Worm (Caenorhabditis elegans) whole organism, late embryonic: Measurements from ENCODE around the gene nspf-2.
"Not testable (repeated sequence)": the region's sequence is repeated elsewhere in the genome, so short reads cannot be mapped to it uniquely, and the experiment has no call there.

Source experiments
- F13H6.1 ChIP-seq: sonication (generic microtip); optimal IDR thresholded peaks from 2 replicates; lab custom pipeline; 2016; ENCODE audit warnings: missing genetic modification characterization, missing compliant biosample characterization
- K09A11.1 ChIP-seq: sonication (generic microtip); optimal IDR thresholded peaks from 2 replicates; lab custom pipeline; 2017; ENCODE audit warnings: antibody characterized with exemption, mild to moderate bottlenecking, missing genetic modification characterization, missing compliant biosample characterization; ENCODE audit not compliant: insufficient read depth
- ama-1 ChIP-seq: fragments of 150-350 bp; optimal IDR thresholded peaks from 2 replicates; lab custom pipeline; 2014
- ceh-2 ChIP-seq: sonication (generic microtip); optimal IDR thresholded peaks from 2 replicates; lab custom pipeline; 2016; ENCODE audit warnings: missing genotype, missing genetic modification characterization, missing compliant biosample characterization
- ceh-30 ChIP-seq: fragments of 150-350 bp; optimal IDR thresholded peaks from 2 replicates; lab custom pipeline; 2014; ENCODE audit warnings: missing biosample characterization, missing genetic modification characterization
- ceh-9 ChIP-seq: sonication (generic microtip); optimal IDR thresholded peaks from 2 replicates; lab custom pipeline; 2016; ENCODE audit warnings: mild to moderate bottlenecking, missing genetic modification characterization, inconsistent platforms, missing compliant biosample characterization
- che-1 ChIP-seq: sonication (generic microtip); optimal IDR thresholded peaks from 2 replicates; lab custom pipeline; 2016; ENCODE audit warnings: mild to moderate bottlenecking, missing genetic modification characterization, missing compliant biosample characterization
- dve-1 ChIP-seq: sonication (generic microtip); optimal IDR thresholded peaks from 2 replicates; lab custom pipeline; 2017; ENCODE audit warnings: antibody characterized with exemption, mild to moderate bottlenecking, missing genetic modification characterization, missing compliant biosample characterization
- ets-4 ChIP-seq: sonication (generic microtip); optimal IDR thresholded peaks from 2 replicates; lab custom pipeline; 2016; ENCODE audit warnings: missing genetic modification characterization, missing compliant biosample characterization
- eyg-1 ChIP-seq: sonication (generic microtip); optimal IDR thresholded peaks from 2 replicates; lab custom pipeline; 2016; ENCODE audit warnings: missing genotype, missing genetic modification characterization, missing compliant biosample characterization
- fax-1 ChIP-seq: sonication (generic microtip); optimal IDR thresholded peaks from 2 replicates; lab custom pipeline; 2016; ENCODE audit warnings: missing genotype, missing genetic modification characterization, missing compliant biosample characterization
- fkh-6 ChIP-seq: sonication (generic microtip); optimal IDR thresholded peaks from 2 replicates; lab custom pipeline; 2016; ENCODE audit warnings: missing genetic modification characterization, missing compliant biosample characterization
- gmeb-2 ChIP-seq: sonication (generic microtip); optimal IDR thresholded peaks from 2 replicates; lab custom pipeline; 2016; ENCODE audit warnings: missing genetic modification characterization, inconsistent platforms, missing compliant biosample characterization
- hlh-13 ChIP-seq: fragments of 200-800 bp; sonication (Bioruptor generic); optimal IDR thresholded peaks from 2 replicates; lab custom pipeline; 2018; ENCODE audit warnings: mild to moderate bottlenecking, missing genetic modification characterization, missing compliant biosample characterization
- hlh-15 ChIP-seq: sonication (generic microtip); optimal IDR thresholded peaks from 2 replicates; lab custom pipeline; 2016; ENCODE audit warnings: missing genetic modification characterization, missing compliant biosample characterization
- hlh-30 ChIP-seq: sonication (generic microtip); optimal IDR thresholded peaks from 2 replicates; lab custom pipeline; 2017; ENCODE audit warnings: antibody characterized with exemption, missing genetic modification characterization, missing compliant biosample characterization; ENCODE audit not compliant: insufficient read depth
- lim-6 ChIP-seq: sonication (generic microtip); optimal IDR thresholded peaks from 2 replicates; lab custom pipeline; 2016; ENCODE audit warnings: missing genetic modification characterization, missing compliant biosample characterization
- lin-11 ChIP-seq: fragments of 200-800 bp; sonication (Bioruptor generic); optimal IDR thresholded peaks from 2 replicates; lab custom pipeline; 2018; ENCODE audit warnings: mild to moderate bottlenecking, missing genetic modification characterization, missing compliant biosample characterization
- madf-2 ChIP-seq: sonication (generic microtip); optimal IDR thresholded peaks from 2 replicates; lab custom pipeline; 2017; ENCODE audit warnings: missing genetic modification characterization, missing compliant biosample characterization
- mec-3 ChIP-seq: sonication (generic microtip); optimal IDR thresholded peaks from 2 replicates; lab custom pipeline; 2016; ENCODE audit warnings: borderline replicate concordance, missing genetic modification characterization, missing compliant biosample characterization
- nfya-1 ChIP-seq: sonication (generic microtip); optimal IDR thresholded peaks from 2 replicates; lab custom pipeline; 2017; ENCODE audit warnings: missing genetic modification characterization, mild to moderate bottlenecking, missing compliant biosample characterization, antibody characterized with exemption, moderate library complexity
- nhr-11 ChIP-seq: fragments of 150-350 bp; optimal IDR thresholded peaks from 2 replicates; lab custom pipeline; 2014; ENCODE audit warnings: missing biosample characterization, missing genetic modification characterization
- odd-2 ChIP-seq: sonication (generic microtip); optimal IDR thresholded peaks from 2 replicates; lab custom pipeline; 2017; ENCODE audit warnings: antibody characterized with exemption, mild to moderate bottlenecking, missing genetic modification characterization, missing compliant biosample characterization
- pag-3 ChIP-seq: sonication (generic microtip); optimal IDR thresholded peaks from 2 replicates; lab custom pipeline; 2016; ENCODE audit warnings: missing compliant biosample characterization, missing genetic modification characterization, borderline replicate concordance
- pax-1 ChIP-seq: fragments of 150-350 bp; optimal IDR thresholded peaks from 2 replicates; lab custom pipeline; 2014; ENCODE audit warnings: missing biosample characterization, missing genetic modification characterization
- pha-2 ChIP-seq: sonication (generic microtip); optimal IDR thresholded peaks from 2 replicates; lab custom pipeline; 2017; ENCODE audit warnings: mild to moderate bottlenecking, missing genetic modification characterization, missing compliant biosample characterization
- pha-4 ChIP-seq: fragments of 150-350 bp; optimal IDR thresholded peaks from 2 replicates; lab custom pipeline; 2018; ENCODE audit warnings: missing biosample characterization, missing genetic modification reagents, missing genetic modification characterization
- ref-2 ChIP-seq: sonication (generic microtip); optimal IDR thresholded peaks from 2 replicates; lab custom pipeline; 2016; ENCODE audit warnings: missing genetic modification characterization, missing compliant biosample characterization
- rnt-1 ChIP-seq: sonication (generic microtip); optimal IDR thresholded peaks from 2 replicates; lab custom pipeline; 2016; ENCODE audit warnings: missing genetic modification characterization, missing compliant biosample characterization
- sox-2 ChIP-seq: fragments of 200-800 bp; sonication (Bioruptor generic); IDR thresholded peaks from 2 replicates; pipeline ENCODE4 v1.3.6; 2022; ENCODE audit warnings: missing genetic modification reagents, missing genetic modification characterization, missing compliant biosample characterization
- syd-9 ChIP-seq: sonication (generic microtip); optimal IDR thresholded peaks from 2 replicates; lab custom pipeline; 2016; ENCODE audit warnings: mild to moderate bottlenecking, missing genetic modification characterization, moderate library complexity, missing compliant biosample characterization
- tbx-2 ChIP-seq: sonication (generic microtip); optimal IDR thresholded peaks from 2 replicates; lab custom pipeline; 2016; ENCODE audit warnings: missing genetic modification characterization, missing compliant biosample characterization
- unc-3 ChIP-seq, 2 experiments: fragments of 200-800 bp in 1 of 2; sonication (Bioruptor generic) in 1 of 2; sonication (generic microtip) in 1 of 2; conservative IDR thresholded peaks in 1 of 2; optimal IDR thresholded peaks in 1 of 2; 2 replicates each; pipeline versions ENCODE4 v1.3.6 to Lab custom; 2016 to 2022; ENCODE audit warnings: missing compliant biosample characterization in 2 of 2, missing genetic modification characterization in 2 of 2, missing genetic modification reagents in 1 of 2
- unc-55 ChIP-seq: sonication (generic microtip); optimal IDR thresholded peaks from 2 replicates; lab custom pipeline; 2017; ENCODE audit warnings: missing biosample characterization, missing genetic modification reagents, missing genetic modification characterization
- zip-5 ChIP-seq: sonication (generic microtip); optimal IDR thresholded peaks from 2 replicates; lab custom pipeline; 2016; ENCODE audit warnings: missing genetic modification characterization, missing compliant biosample characterization
- ztf-16 ChIP-seq: sonication (generic microtip); optimal IDR thresholded peaks from 2 replicates; lab custom pipeline; 2017; ENCODE audit warnings: missing genetic modification characterization, missing compliant biosample characterization

nspf-2 gene

DNA sequence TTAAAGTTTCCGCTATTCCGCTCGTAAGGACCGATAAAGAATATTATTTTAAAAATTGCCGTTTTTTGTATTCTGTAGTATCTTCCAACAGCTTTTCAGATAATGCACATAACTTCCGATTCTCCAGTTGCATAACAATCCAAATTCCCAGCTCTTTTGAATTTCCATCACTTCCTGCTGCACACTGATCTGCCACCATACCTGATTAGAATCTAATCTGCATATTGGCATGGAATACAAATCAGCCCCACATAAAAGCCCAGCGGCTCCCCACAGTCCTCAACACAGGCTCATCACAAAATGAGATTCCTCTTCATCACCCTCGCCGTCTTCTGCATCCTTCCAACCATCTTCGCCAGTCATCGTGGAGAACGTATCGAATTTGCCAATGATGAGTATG lies at the start of gene nspf-2:
Gene nspf-2, plus strand, starts transcription at position 301 of the 400 bp plus-strand sequence.
- TF ChIP-seq syd-9 (tag; lab: Kevin White, UChicago); pag-3 (tag; lab: Kevin White, UChicago); eyg-1: not testable (repeated sequence)

DNA sequence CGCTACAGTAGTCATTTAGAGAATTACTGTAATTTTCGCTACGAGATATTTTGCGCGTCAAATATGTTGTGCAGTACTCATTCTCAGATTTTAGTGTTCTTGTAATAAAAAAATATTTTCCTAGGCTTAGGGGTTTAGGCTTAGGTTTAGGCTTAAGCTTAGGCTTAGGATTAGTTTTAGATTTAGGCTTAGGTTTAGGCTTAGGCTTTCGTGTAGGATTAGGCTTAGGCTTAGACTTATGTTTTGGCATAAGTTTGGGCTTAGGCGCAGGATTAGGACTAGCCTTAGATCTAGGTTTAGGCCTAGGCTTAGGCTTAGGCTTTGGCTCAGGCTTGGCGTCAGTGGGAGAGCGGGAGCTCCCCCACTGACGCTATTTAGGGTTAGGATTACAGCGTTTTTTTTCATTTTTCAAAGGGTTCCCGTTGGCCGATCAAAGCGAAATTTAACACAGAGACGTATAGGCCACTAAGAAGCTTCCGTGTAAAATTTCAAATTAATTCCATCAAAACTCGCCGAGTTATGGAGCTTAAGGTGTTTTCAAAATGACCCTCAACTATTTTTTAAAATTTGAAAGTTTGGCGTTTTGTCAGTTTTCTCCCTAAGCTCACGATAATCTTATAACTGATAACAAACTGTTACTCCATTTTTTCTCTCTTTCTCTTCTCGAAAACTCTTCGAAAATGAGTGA lies 49.2 kb upstream of the nspf-2 start, which contains the start of gene F22E5.8:
Gene F22E5.8, plus strand, starts transcription at position 638 of the 688 bp plus-strand sequence.
- TF ChIP-seq dve-1 (tag; lab: Kevin White, UChicago) = peak; percentile 75

DNA sequence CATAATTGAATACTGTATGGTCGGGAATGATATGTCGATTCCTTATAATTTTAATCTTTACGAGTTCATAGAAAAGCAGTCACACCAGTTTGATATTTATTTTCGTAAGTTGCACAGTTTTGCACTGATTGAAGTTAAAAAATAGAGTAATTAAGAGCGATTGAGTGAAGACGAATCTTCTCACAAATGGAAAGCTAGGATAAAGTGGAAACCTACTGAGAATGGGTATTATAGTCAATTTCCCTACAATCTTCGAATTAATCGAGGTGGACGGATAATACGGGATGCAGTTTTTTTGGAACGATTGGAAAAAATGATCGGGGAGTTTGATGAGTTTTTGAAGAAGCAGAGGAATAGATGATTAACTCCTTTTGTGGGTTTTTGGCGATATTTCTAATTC lies 47.7 kb upstream of the nspf-2 start, which contains the start of gene F22E5.23:
Gene F22E5.23, plus strand, starts transcription at position 301 of the 400 bp plus-strand sequence.
- TF ChIP-seq nhr-11 (tag; lab: Kevin White, UChicago) = no peak
- TF ChIP-seq ceh-9 (tag; lab: Kevin White, UChicago) = no peak
- no peak for TF ChIP-seq mec-3 (tag; lab: Kevin White, UChicago)
- TF ChIP-seq hlh-30 = no peak
- TF ChIP-seq ref-2 = no peak
- TF ChIP-seq rnt-1 (tag; lab: Kevin White, UChicago) = no peak
- TF ChIP-seq che-1 (tag; lab: Kevin White, UChicago) = no peak
- TF ChIP-seq hlh-13 (GFP tag; lab: Kevin White, UChicago) = no peak
- TF ChIP-seq unc-3 (GFP tag; conservative IDR thresholded peaks at IDR 0.05; lab: Robert Waterston, UW) = no peak
- no peak for TF ChIP-seq unc-3 (tag; optimal IDR thresholded peaks at IDR 0.05; lab: Kevin White, UChicago)
- TF ChIP-seq hlh-15 = no peak
- no peak for TF ChIP-seq fax-1 (tag; lab: Kevin White, UChicago)
- TF ChIP-seq pha-2 (tag; lab: Kevin White, UChicago) = no peak
- no peak for TF ChIP-seq lin-11 (tag; lab: Kevin White, UChicago)
- no peak for TF ChIP-seq odd-2 (tag; lab: Kevin White, UChicago)
- TF ChIP-seq ets-4 (tag; lab: Kevin White, UChicago) = no peak
- no peak for TF ChIP-seq zip-5 (tag; lab: Kevin White, UChicago)
- TF ChIP-seq ceh-30 (tag; lab: Kevin White, UChicago) = no peak
- TF ChIP-seq fkh-6 (tag; lab: Kevin White, UChicago) = no peak
- no peak for TF ChIP-seq pha-4 (tag; lab: Kevin White, UChicago)
- TF ChIP-seq madf-2 = no peak

DNA sequence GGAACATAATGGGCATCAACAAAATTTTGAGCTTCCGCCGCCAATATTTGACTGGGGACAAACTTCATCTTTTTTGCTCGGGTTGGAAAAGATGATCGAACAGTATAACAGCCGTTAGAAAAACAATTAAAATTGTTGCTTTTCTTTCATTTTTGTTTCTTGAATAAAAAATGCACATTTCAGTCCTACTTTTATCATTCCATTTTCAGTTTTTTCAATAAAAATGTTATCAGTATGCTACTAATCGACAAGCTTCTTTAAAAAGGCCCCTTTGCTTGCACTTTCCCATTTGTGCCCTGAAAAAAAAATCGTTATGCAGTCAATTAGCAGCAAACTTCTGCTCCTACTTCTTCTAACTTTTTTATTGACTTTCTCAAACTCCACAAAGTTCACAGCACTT lies 46.9 kb upstream of the nspf-2 start, which contains the start of gene F22E5.7:
Gene F22E5.7, plus strand, starts transcription at position 301 of the 400 bp plus-strand sequence.
- TF ChIP-seq odd-2 (tag; lab: Kevin White, UChicago) (no peak), sox-2 (no peak), tbx-2 (tag; lab: Kevin White, UChicago) (no peak), fkh-6 (tag; lab: Kevin White, UChicago) (no peak), pax-1 (no peak), K09A11.1 (tag; lab: Kevin White, UChicago) (no peak), lin-11 (tag; lab: Kevin White, UChicago) (no peak), gmeb-2 (tag; lab: Kevin White, UChicago) (no peak), pag-3 (tag; lab: Kevin White, UChicago) (no peak), unc-55 (GFP tag; lab: Kevin White, UChicago) (no peak), ceh-30 (tag; lab: Kevin White, UChicago) (no peak), F13H6.1 (tag; lab: Kevin White, UChicago) (no peak), lim-6 (no peak), ztf-16 (tag; lab: Kevin White, UChicago) (no peak), ceh-2 (tag; lab: Kevin White, UChicago) (no peak), nfya-1 (tag; lab: Kevin White, UChicago) (no peak), ceh-9 (tag; lab: Kevin White, UChicago) (no peak), ama-1 (lab: Kevin White, UChicago) (no peak)
- TF ChIP-seq, all 69 proteins: peak for 0
